Fruit fly (Drosophila melanogaster) whole organism, embryonic: Measurements from ENCODE around the gene Actn.

ENCODE experiments used
- CG11093 ChIP-seq: fragments of 200-800 bp; sonication (Bioruptor generic); IDR thresholded peaks from 3 replicates; pipeline ENCODE4 v1.3.6; 2022; ENCODE audit warnings: missing biosample characterization, missing genetic modification characterization
- CG11560 ChIP-seq: fragments of 200-800 bp; sonication (Bioruptor generic); IDR thresholded peaks from 3 replicates; pipeline ENCODE4 v1.3.6; 2022; ENCODE audit warnings: missing biosample characterization, missing genetic modification characterization
- CG12155 ChIP-seq: fragments of 200-800 bp; sonication (Bioruptor generic); optimal IDR thresholded peaks from 3 replicates; lab custom pipeline; 2016; ENCODE audit warnings: missing biosample characterization, missing genetic modification characterization
- CG13894 ChIP-seq: fragments of 200-800 bp; sonication (Bioruptor generic); optimal IDR thresholded peaks from 3 replicates; lab custom pipeline; 2018; ENCODE audit warnings: missing biosample characterization, mild to moderate bottlenecking, missing genetic modification characterization, moderate library complexity
- CG14441 ChIP-seq: fragments of 200-800 bp; sonication (Bioruptor generic); IDR thresholded peaks from 2 replicates; pipeline ENCODE4 v1.3.6; 2022; ENCODE audit warnings: missing biosample characterization, missing genetic modification characterization
- CG15696 ChIP-seq: fragments of 200-800 bp; sonication (Bioruptor generic); optimal IDR thresholded peaks from 2 replicates; lab custom pipeline; 2019; ENCODE audit warnings: missing biosample characterization, mild to moderate bottlenecking, missing genetic modification characterization, moderate library complexity
- CG16779 ChIP-seq: fragments of 200-800 bp; sonication (Bioruptor generic); IDR thresholded peaks from 2 replicates; pipeline ENCODE4 v1.3.6; 2022; ENCODE audit warnings: missing biosample characterization, missing genetic modification characterization
- CG17186 ChIP-seq: fragments of 200-800 bp; sonication (Bioruptor generic); optimal IDR thresholded peaks from 3 replicates; lab custom pipeline; 2017; ENCODE audit warnings: missing biosample characterization, missing genetic modification reagents, missing genetic modification characterization
- CG18011 ChIP-seq: fragments of 200-800 bp; sonication (Bioruptor generic); optimal IDR thresholded peaks from 2 replicates; lab custom pipeline; 2017; ENCODE audit warnings: missing biosample characterization, missing genetic modification characterization, mild to moderate bottlenecking, moderate library complexity, missing genotype
- CG2678 ChIP-seq: fragments of 200-800 bp; sonication (Bioruptor generic); optimal IDR thresholded peaks from 3 replicates; lab custom pipeline; 2019; ENCODE audit warnings: missing biosample characterization, mild to moderate bottlenecking, missing genetic modification characterization, moderate library complexity
- CG2875 ChIP-seq: fragments of 200-800 bp; sonication (Bioruptor generic); optimal IDR thresholded peaks from 2 replicates; lab custom pipeline; 2017; ENCODE audit warnings: missing biosample characterization, mild to moderate bottlenecking, missing genetic modification characterization, missing genetic modification reagents
- CG6175 ChIP-seq: fragments of 200-800 bp; sonication (Bioruptor generic); IDR thresholded peaks from 3 replicates; pipeline ENCODE4 v1.3.6; 2022; ENCODE audit warnings: missing biosample characterization, missing genetic modification characterization
- CG6689 ChIP-seq: fragments of 200-800 bp; sonication (Bioruptor generic); IDR thresholded peaks from 2 replicates; pipeline ENCODE4 v1.3.6; 2022; ENCODE audit warnings: missing biosample characterization, missing genetic modification characterization
- CG6791 ChIP-seq: fragments of 200-800 bp; sonication (Bioruptor generic); IDR thresholded peaks from 3 replicates; pipeline ENCODE4 v1.3.6; 2022; ENCODE audit warnings: missing biosample characterization, missing genetic modification characterization; ENCODE audit not compliant: partially characterized antibody
- CG8290 ChIP-seq, 3 experiments: fragments of 200-800 bp; sonication (Bioruptor generic); optimal IDR thresholded peaks; 2 replicates each; lab custom pipeline; 2016 to 2019; ENCODE audit warnings: missing biosample characterization in 3 of 3, missing genetic modification characterization in 3 of 3, mild to moderate bottlenecking in 2 of 3, moderate library complexity in 1 of 3
- CG8359 ChIP-seq: fragments of 200-800 bp; sonication (Bioruptor generic); optimal IDR thresholded peaks from 2 replicates; lab custom pipeline; 2017; ENCODE audit warnings: missing biosample characterization, mild to moderate bottlenecking, missing genetic modification characterization, borderline replicate concordance
- CG8388 ChIP-seq: fragments of 200-800 bp; sonication (Bioruptor generic); optimal IDR thresholded peaks from 2 replicates; lab custom pipeline; 2019; ENCODE audit warnings: missing biosample characterization, mild to moderate bottlenecking, missing genetic modification characterization, moderate library complexity
- CG9437 ChIP-seq: fragments of 200-800 bp; sonication (Bioruptor generic); optimal IDR thresholded peaks from 2 replicates; lab custom pipeline; 2018; ENCODE audit warnings: missing biosample characterization, mild to moderate bottlenecking, missing genetic modification characterization
- Camta ChIP-seq: fragments of 200-800 bp; sonication (Bioruptor generic); optimal IDR thresholded peaks from 2 replicates; lab custom pipeline; 2016; ENCODE audit warnings: missing biosample characterization, missing genetic modification characterization
- Chrac-16 ChIP-seq: fragments of 200-800 bp; sonication (Bioruptor generic); optimal IDR thresholded peaks from 3 replicates; lab custom pipeline; 2016; ENCODE audit warnings: missing biosample characterization, missing genetic modification characterization
- D19B ChIP-seq: fragments of 200-800 bp; sonication (Bioruptor generic); optimal IDR thresholded peaks from 2 replicates; lab custom pipeline; 2017; ENCODE audit warnings: missing biosample characterization, mild to moderate bottlenecking, missing genetic modification characterization
- Dfd ChIP-seq, 2 experiments: fragments of >200 bp; optimal IDR thresholded peaks; 2 replicates each; lab custom pipeline; 2017; ENCODE audit warnings: missing biosample characterization in 2 of 2, missing genetic modification characterization in 2 of 2
- Ets65A ChIP-seq: fragments of 200-800 bp; sonication (Bioruptor generic); peaks from one replicate; lab custom pipeline; 2016; ENCODE audit warnings: missing biosample characterization, missing genetic modification characterization
- H2.0 ChIP-seq: fragments of 200-800 bp; sonication (Bioruptor generic); IDR thresholded peaks from 2 replicates; pipeline ENCODE4 v1.3.6; 2022; ENCODE audit warnings: missing biosample characterization, missing genetic modification characterization
- HLH3B ChIP-seq: fragments of 200-800 bp; sonication (Bioruptor generic); IDR thresholded peaks from 2 replicates; pipeline ENCODE4 v1.3.6; 2022; ENCODE audit warnings: missing biosample characterization, missing genetic modification characterization
- Lhr ChIP-seq: fragments of 200-800 bp; sonication (Bioruptor generic); optimal IDR thresholded peaks from 3 replicates; lab custom pipeline; 2017; ENCODE audit warnings: mild to moderate bottlenecking, missing biosample characterization, missing genetic modification reagents, missing genetic modification characterization
- MBD-R2 ChIP-seq: fragments of 200-800 bp; sonication (Bioruptor generic); IDR thresholded peaks from 2 replicates; pipeline ENCODE4 v1.3.6; 2022; ENCODE audit warnings: missing biosample characterization, missing genetic modification characterization
- MESR4 ChIP-seq: fragments of 200-800 bp; sonication (Bioruptor generic); optimal IDR thresholded peaks from 2 replicates; lab custom pipeline; 2018; ENCODE audit warnings: missing biosample characterization, mild to moderate bottlenecking, missing genetic modification characterization, moderate library complexity
- Mrtf ChIP-seq: fragments of 200-800 bp; sonication (Bioruptor generic); IDR thresholded peaks from 3 replicates; pipeline ENCODE4 v1.3.6; 2022; ENCODE audit warnings: missing biosample characterization, missing genetic modification characterization
- Opbp ChIP-seq: fragments of 200-800 bp; sonication (Bioruptor generic); IDR thresholded peaks from 3 replicates; pipeline ENCODE4 v1.3.6; 2022; ENCODE audit warnings: missing biosample characterization, missing genetic modification characterization; ENCODE audit not compliant: partially characterized antibody
- Spps ChIP-seq: fragments of 200-800 bp; sonication (Bioruptor generic); optimal IDR thresholded peaks from 2 replicates; lab custom pipeline; 2018; ENCODE audit warnings: missing biosample characterization, mild to moderate bottlenecking, missing genetic modification characterization
- TFAM ChIP-seq: fragments of 200-800 bp; sonication (Bioruptor generic); optimal IDR thresholded peaks from 2 replicates; lab custom pipeline; 2017; ENCODE audit warnings: missing biosample characterization, missing genetic modification characterization, inconsistent platforms
- Tbp ChIP-seq: fragments of >200 bp; optimal IDR thresholded peaks from 2 replicates; lab custom pipeline; 2018; ENCODE audit warnings: missing biosample characterization, missing genetic modification characterization
- YL-1 ChIP-seq: fragments of 200-800 bp; sonication (Bioruptor generic); optimal IDR thresholded peaks from 3 replicates; lab custom pipeline; 2017; ENCODE audit warnings: missing biosample characterization, mild to moderate bottlenecking, missing genetic modification characterization
- aop ChIP-seq: fragments of 200-800 bp; sonication (Bioruptor generic); IDR thresholded peaks from 2 replicates; pipeline ENCODE4 v1.3.6; 2022; ENCODE audit warnings: missing biosample characterization, missing genetic modification characterization
- bowl ChIP-seq: fragments of 200-800 bp; sonication (Bioruptor generic); IDR thresholded peaks from 2 replicates; pipeline ENCODE4 v1.3.6; 2022; ENCODE audit warnings: missing biosample characterization, missing genetic modification characterization
- cas ChIP-seq: fragments of 200-800 bp; sonication (Bioruptor generic); IDR thresholded peaks from 2 replicates; pipeline ENCODE4 v1.3.6; 2022; ENCODE audit warnings: missing biosample characterization, missing genetic modification characterization
- disco-r ChIP-seq: fragments of 200-800 bp; sonication (Bioruptor generic); optimal IDR thresholded peaks from 2 replicates; lab custom pipeline; 2016; ENCODE audit warnings: missing biosample characterization, missing genetic modification characterization
- dysf ChIP-seq: fragments of 200-800 bp; sonication (Bioruptor generic); IDR thresholded peaks from 3 replicates; pipeline ENCODE4 v1.3.6; 2022; ENCODE audit warnings: missing biosample characterization, missing genetic modification characterization
- grn ChIP-seq: fragments of 200-800 bp; sonication (Bioruptor generic); optimal IDR thresholded peaks from 3 replicates; lab custom pipeline; 2017; ENCODE audit warnings: missing biosample characterization, missing genetic modification characterization
- her ChIP-seq: fragments of 200-800 bp; sonication (Bioruptor generic); optimal IDR thresholded peaks from 2 replicates; lab custom pipeline; 2016; ENCODE audit warnings: missing biosample characterization, missing genetic modification characterization
- knrl ChIP-seq: fragments of 200-800 bp; sonication (Bioruptor generic); IDR thresholded peaks from 3 replicates; pipeline ENCODE4 v1.3.6; 2022; ENCODE audit warnings: missing biosample characterization, missing genetic modification characterization; ENCODE audit not compliant: partially characterized antibody
- nmo ChIP-seq: fragments of 200-800 bp; sonication (Bioruptor generic); optimal IDR thresholded peaks from 2 replicates; lab custom pipeline; 2018; ENCODE audit warnings: missing biosample characterization, mild to moderate bottlenecking, missing genetic modification characterization, moderate library complexity
- peb ChIP-seq: fragments of 200-800 bp; sonication (Bioruptor generic); IDR thresholded peaks from 2 replicates; pipeline ENCODE4 v1.3.6; 2022; ENCODE audit warnings: missing biosample characterization, missing genetic modification characterization
- pfk ChIP-seq: fragments of 200-800 bp; sonication (Bioruptor generic); optimal IDR thresholded peaks from 2 replicates; lab custom pipeline; 2018; ENCODE audit warnings: missing biosample characterization, mild to moderate bottlenecking, missing genetic modification characterization, moderate library complexity
- pita ChIP-seq: fragments of 200-800 bp; sonication (Bioruptor generic); optimal IDR thresholded peaks from 2 replicates; lab custom pipeline; 2017; ENCODE audit warnings: missing biosample characterization, mild to moderate bottlenecking, missing genetic modification characterization
- sim ChIP-seq: fragments of 200-800 bp; sonication (Bioruptor generic); IDR thresholded peaks from 2 replicates; pipeline ENCODE4 v1.3.6; 2022; ENCODE audit warnings: missing biosample characterization, missing genetic modification characterization
- vnd ChIP-seq: fragments of 200-800 bp; sonication (Bioruptor generic); IDR thresholded peaks from 3 replicates; pipeline ENCODE4 v1.3.6; 2022; ENCODE audit warnings: missing biosample characterization, missing genetic modification characterization; ENCODE audit not compliant: partially characterized antibody
- vvl ChIP-seq: fragments of 200-800 bp; sonication (Bioruptor generic); IDR thresholded peaks from 2 replicates; pipeline ENCODE4 v1.3.6; 2022; ENCODE audit warnings: missing biosample characterization, missing genetic modification characterization

The Actn gene

DNA sequence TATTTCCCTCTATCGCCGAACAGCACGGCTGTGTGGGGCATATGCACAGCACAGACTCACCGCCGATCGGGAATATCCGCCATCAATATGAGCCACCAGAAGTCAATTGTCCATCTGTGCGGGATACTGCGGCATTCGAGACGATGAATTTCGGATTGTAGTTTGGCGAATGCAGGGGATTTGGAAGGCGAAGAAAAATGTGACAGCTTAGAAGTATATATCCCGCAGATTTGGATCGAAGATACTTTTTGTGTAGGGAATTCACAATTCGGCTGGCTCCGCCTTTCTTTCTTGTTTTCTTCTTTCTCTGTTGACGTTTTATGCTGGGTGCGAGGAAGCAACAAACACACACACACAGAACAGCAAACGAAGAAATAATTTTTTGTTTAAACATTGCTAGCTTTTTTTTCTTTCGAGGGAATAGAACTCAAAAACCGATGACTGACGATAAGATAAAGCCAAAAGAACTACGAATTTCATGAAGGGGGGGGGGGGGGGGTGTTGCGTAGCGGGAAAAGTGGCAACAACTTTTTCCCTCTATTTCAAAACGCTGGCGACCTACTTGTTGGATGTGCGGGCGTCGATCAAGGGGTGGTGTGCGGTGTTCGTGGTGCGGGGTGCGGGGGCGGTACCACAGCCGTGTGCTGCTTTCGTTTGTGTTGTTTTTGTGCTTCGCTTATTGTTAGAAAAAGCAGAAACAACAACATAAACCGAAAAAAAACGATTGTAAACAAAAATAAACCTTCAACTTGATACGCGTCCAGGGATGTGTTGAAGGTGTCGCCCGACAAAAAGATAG lies 57.7 kb downstream of the Actn start (continued):
- TF ChIP-seq her (GFP tag; lab: Kevin White, UChicago) (peak; percentile 52), pita (GFP tag; lab: Kevin White, UChicago) (no peak), CG14441 (GFP tag; lab: Robert Waterston, UW) (peak; percentile 76), Opbp (GFP tag; lab: Robert Waterston, UW) (no peak), MESR4 (no peak), CG6689 (GFP tag; lab: Robert Waterston, UW) (peak; percentile 72), CG17186 (GFP tag; lab: Kevin White, UChicago) (peak; percentile 36), CG13894 (tag; lab: Kevin White, UChicago) (no peak), Mrtf (GFP tag; lab: Robert Waterston, UW) (peak; percentile 77; the same call in 2 of the 3 replicates), Spps (no peak), Dfd (GFP tag; optimal IDR thresholded peaks at IDR 0.05; lab: Kevin White, UChicago) (no peak), nmo (GFP tag; lab: Kevin White, UChicago) (peak; percentile 89), CG9437 (peak; percentile 59), CG18011 (peak; percentile 5), Camta (GFP tag; lab: Kevin White, UChicago) (no peak), disco-r (GFP tag; lab: Kevin White, UChicago) (peak; percentile 23), TFAM (no peak), CG11560 (tag; lab: Robert Waterston, UW) (0 out of 3 replicates have a peak, but pooled peaks have one; percentile 48), CG2875 (GFP tag; lab: Kevin White, UChicago) (peak; percentile 61), D19B (GFP tag; lab: Kevin White, UChicago) (peak; percentile 24), Lhr (GFP tag; lab: Kevin White, UChicago) (peak; percentile 58), vnd (no peak), vvl (GFP tag; lab: Robert Waterston, UW) (peak; percentile 78), H2.0 (GFP tag; lab: Robert Waterston, UW) (peak; percentile 71), knrl (GFP tag; lab: Robert Waterston, UW) (no peak), Tbp (GFP tag; lab: Kevin White, UChicago) (no peak), CG8388 (GFP tag; lab: Kevin White, UChicago) (peak; percentile 80), pfk (GFP tag; lab: Kevin White, UChicago) (no peak), peb (GFP tag; lab: Robert Waterston, UW) (peak; percentile 76), YL-1 (GFP tag; lab: Kevin White, UChicago) (no peak), CG16779 (GFP tag; lab: Robert Waterston, UW) (no peak), dysf (peak; percentile 86), CG6791 (GFP tag; lab: Robert Waterston, UW) (no peak), MBD-R2 (no peak), sim (GFP tag; lab: Robert Waterston, UW) (no peak), grn (GFP tag; lab: Kevin White, UChicago) (peak; percentile 31), Ets65A (peak; percentile 98), bowl (GFP tag; lab: Robert Waterston, UW) (peak; percentile 52; the same call in 1 of the 2 replicates), Chrac-16 (GFP tag; lab: Kevin White, UChicago) (peak; percentile 25), CG8359 (peak; percentile 57), cas (GFP tag; lab: Robert Waterston, UW) (no peak), CG11093 (GFP tag; lab: Robert Waterston, UW) (peak; percentile 79; the same call in 2 of the 3 replicates), CG12155 (GFP tag; lab: Kevin White, UChicago) (peak; percentile 14), CG2678 (tag; lab: Kevin White, UChicago) (peak; percentile 88), CG8290 (GFP tag; optimal IDR thresholded peaks at IDR 0.05; lab: Kevin White, UChicago) (no peak), CG8290 (tag; optimal IDR thresholded peaks at IDR 0.05; lab: Kevin White, UChicago) (peak; percentile 12 to 87), HLH3B (GFP tag; lab: Robert Waterston, UW) (peak; percentile 69), CG6175 (GFP tag; lab: Robert Waterston, UW) (peak; percentile 63; the same call in 2 of the 3 replicates), CG15696 (tag; lab: Kevin White, UChicago) (no peak), aop (GFP tag; lab: Robert Waterston, UW) (no peak)
